Fruit fly (Drosophila melanogaster) whole organism, embryonic: Measurements from ENCODE around the gene CG3679.

Experiments used
- Ada2b ChIP-seq: fragments of 200-800 bp; sonication (Bioruptor generic); IDR thresholded peaks from 2 replicates; pipeline ENCODE4 v1.3.6; 2022; ENCODE audit warnings: missing biosample characterization, missing genetic modification characterization
- CG1024 ChIP-seq: fragments of 200-800 bp; sonication (Bioruptor generic); IDR thresholded peaks from 2 replicates; pipeline ENCODE4 v1.3.6; 2022; ENCODE audit warnings: missing biosample characterization, missing genetic modification characterization
- CG10267 ChIP-seq: fragments of 200-800 bp; sonication (Bioruptor generic); optimal IDR thresholded peaks from 2 replicates; lab custom pipeline; 2018; ENCODE audit warnings: missing biosample characterization, mild to moderate bottlenecking, missing genetic modification characterization, moderate library complexity
- CG10431 ChIP-seq: fragments of 200-800 bp; sonication (Bioruptor generic); optimal IDR thresholded peaks from 3 replicates; lab custom pipeline; 2018; ENCODE audit warnings: missing biosample characterization, mild to moderate bottlenecking, missing genetic modification characterization
- CG11247 ChIP-seq: fragments of 200-800 bp; sonication (Bioruptor generic); IDR thresholded peaks from 2 replicates; pipeline ENCODE4 v1.3.6; 2022; ENCODE audit warnings: missing biosample characterization, missing genetic modification characterization
- CG11695 ChIP-seq: fragments of 200-800 bp; sonication (Bioruptor generic); IDR thresholded peaks from 3 replicates; pipeline ENCODE4 v1.3.6; 2022; ENCODE audit warnings: missing biosample characterization, missing genetic modification characterization
- CG12299 ChIP-seq: fragments of 200-800 bp; sonication (Bioruptor generic); optimal IDR thresholded peaks from 2 replicates; lab custom pipeline; 2018; ENCODE audit warnings: missing biosample characterization, mild to moderate bottlenecking, missing genetic modification characterization
- CG14014 ChIP-seq: fragments of 200-800 bp; sonication (Bioruptor generic); IDR thresholded peaks from 2 replicates; pipeline ENCODE4 v1.3.6; 2022; ENCODE audit warnings: missing biosample characterization, missing genetic modification characterization
- CG15011 ChIP-seq: fragments of 200-800 bp; sonication (Bioruptor generic); optimal IDR thresholded peaks from 3 replicates; lab custom pipeline; 2018; ENCODE audit warnings: missing biosample characterization, mild to moderate bottlenecking, missing genetic modification characterization
- CG15601 ChIP-seq: fragments of 200-800 bp; sonication (Bioruptor generic); optimal IDR thresholded peaks from 3 replicates; lab custom pipeline; 2019; ENCODE audit warnings: missing biosample characterization, mild to moderate bottlenecking, missing genetic modification characterization, moderate library complexity
- CG1792 ChIP-seq: fragments of 200-800 bp; sonication (Bioruptor generic); optimal IDR thresholded peaks from 2 replicates; lab custom pipeline; 2016; ENCODE audit warnings: missing biosample characterization, missing genetic modification characterization
- CG30431 ChIP-seq: fragments of 200-800 bp; sonication (Bioruptor generic); optimal IDR thresholded peaks from 2 replicates; lab custom pipeline; 2017; ENCODE audit warnings: missing biosample characterization, missing genetic modification characterization
- CG34376 ChIP-seq: fragments of 200-800 bp; sonication (Bioruptor generic); optimal IDR thresholded peaks from 2 replicates; lab custom pipeline; 2018; ENCODE audit warnings: missing biosample characterization, mild to moderate bottlenecking, missing genetic modification characterization
- CG3726 ChIP-seq: fragments of 200-800 bp; sonication (Bioruptor generic); IDR thresholded peaks from 3 replicates; pipeline ENCODE4, ENCODE4 v1.3.6; 2022; ENCODE audit warnings: missing biosample characterization, missing genetic modification characterization
- CG42726 ChIP-seq: fragments of 200-800 bp; sonication (Bioruptor generic); IDR thresholded peaks from 2 replicates; pipeline ENCODE4 v1.3.6; 2022; ENCODE audit warnings: missing biosample characterization, missing genetic modification characterization; ENCODE audit not compliant: partially characterized antibody
- CG6272 ChIP-seq: fragments of 200-800 bp; sonication (Bioruptor generic); IDR thresholded peaks from 2 replicates; pipeline ENCODE4 v1.3.6; 2022; ENCODE audit warnings: missing biosample characterization, missing genetic modification characterization
- CG6654 ChIP-seq: fragments of 200-800 bp; sonication (Bioruptor generic); optimal IDR thresholded peaks from 2 replicates; lab custom pipeline; 2017; ENCODE audit warnings: missing biosample characterization, mild to moderate bottlenecking, missing genetic modification characterization
- CG7928 ChIP-seq: fragments of 200-800 bp; sonication (Bioruptor generic); optimal IDR thresholded peaks from 2 replicates; lab custom pipeline; 2017; ENCODE audit warnings: missing biosample characterization, mild to moderate bottlenecking, missing genetic modification characterization
- CHES-1-like ChIP-seq: fragments of 200-800 bp; sonication (Bioruptor generic); optimal IDR thresholded peaks from 2 replicates; lab custom pipeline; 2016; ENCODE audit warnings: missing biosample characterization, missing genetic modification characterization
- HLH3B ChIP-seq: fragments of 200-800 bp; sonication (Bioruptor generic); IDR thresholded peaks from 2 replicates; pipeline ENCODE4 v1.3.6; 2022; ENCODE audit warnings: missing biosample characterization, missing genetic modification characterization
- Hr3 ChIP-seq: fragments of 200-800 bp; sonication (Bioruptor generic); optimal IDR thresholded peaks from 3 replicates; lab custom pipeline; 2016; ENCODE audit warnings: missing biosample characterization, missing genetic modification characterization
- Mad ChIP-seq: fragments of 200-800 bp; sonication (Bioruptor generic); optimal IDR thresholded peaks from 2 replicates; lab custom pipeline; 2016; ENCODE audit warnings: missing biosample characterization, missing genetic modification characterization
- Mrtf ChIP-seq: fragments of 200-800 bp; sonication (Bioruptor generic); IDR thresholded peaks from 3 replicates; pipeline ENCODE4 v1.3.6; 2022; ENCODE audit warnings: missing biosample characterization, missing genetic modification characterization
- NC2α ChIP-seq: fragments of 200-800 bp; sonication (Bioruptor generic); optimal IDR thresholded peaks from 2 replicates; lab custom pipeline; 2016; ENCODE audit warnings: missing biosample characterization, missing genetic modification characterization
- Pdp1 ChIP-seq, 2 experiments: fragments of 200-800 bp; sonication (Bioruptor generic); optimal IDR thresholded peaks; 3 replicates each; lab custom pipeline; 2016; ENCODE audit warnings: missing biosample characterization in 2 of 2, missing genetic modification characterization in 2 of 2, mild to moderate bottlenecking in 1 of 2, moderate library complexity in 1 of 2
- Six4 ChIP-seq: fragments of 200-800 bp; sonication (Bioruptor generic); optimal IDR thresholded peaks from 2 replicates; lab custom pipeline; 2016; ENCODE audit warnings: missing biosample characterization, missing genetic modification characterization
- Sry-β ChIP-seq: fragments of 200-800 bp; sonication (Bioruptor generic); optimal IDR thresholded peaks from 2 replicates; lab custom pipeline; 2018; ENCODE audit warnings: missing biosample characterization, mild to moderate bottlenecking, missing genetic modification characterization, moderate library complexity
- Ssrp ChIP-seq: fragments of 200-800 bp; sonication (Bioruptor generic); optimal IDR thresholded peaks from 2 replicates; lab custom pipeline; 2018; ENCODE audit warnings: missing biosample characterization, mild to moderate bottlenecking, missing genetic modification characterization, moderate library complexity
- TFAM ChIP-seq: fragments of 200-800 bp; sonication (Bioruptor generic); optimal IDR thresholded peaks from 2 replicates; lab custom pipeline; 2017; ENCODE audit warnings: missing biosample characterization, missing genetic modification characterization, inconsistent platforms
- crc ChIP-seq: fragments of 200-800 bp; sonication (Bioruptor generic); optimal IDR thresholded peaks from 2 replicates; lab custom pipeline; 2016; ENCODE audit warnings: missing biosample characterization, missing genetic modification characterization
- croc ChIP-seq: fragments of 200-800 bp; sonication (Bioruptor generic); conservative IDR thresholded peaks from 3 replicates; pipeline ENCODE4 v1.3.6; 2022; ENCODE audit warnings: missing biosample characterization, missing genetic modification characterization
- crol ChIP-seq: fragments of 200-800 bp; sonication (Bioruptor generic); IDR thresholded peaks from 2 replicates; pipeline ENCODE4 v1.3.6; 2022; ENCODE audit warnings: missing biosample characterization, missing genetic modification characterization
- dmrt99B ChIP-seq: fragments of 200-800 bp; sonication (Bioruptor generic); optimal IDR thresholded peaks from 2 replicates; lab custom pipeline; 2018; ENCODE audit warnings: missing biosample characterization, mild to moderate bottlenecking, missing genetic modification characterization, moderate library complexity
- emc ChIP-seq: fragments of 200-800 bp; sonication (Bioruptor generic); optimal IDR thresholded peaks from 2 replicates; lab custom pipeline; 2016; ENCODE audit warnings: missing biosample characterization, missing genetic modification characterization
- fd3F ChIP-seq: fragments of 200-800 bp; sonication (Bioruptor generic); optimal IDR thresholded peaks from 2 replicates; lab custom pipeline; 2018; ENCODE audit warnings: missing biosample characterization, mild to moderate bottlenecking, missing genetic modification characterization, moderate library complexity
- lola ChIP-seq, 3 experiments: fragments of >200 bp in 2 of 3; fragments of 200-800 bp in 1 of 3; sonication (Bioruptor generic) in 1 of 3; optimal IDR thresholded peaks; 2 replicates each; lab custom pipeline; 2017 to 2019; ENCODE audit warnings: missing biosample characterization in 3 of 3, missing genetic modification characterization in 3 of 3, mild to moderate bottlenecking in 1 of 3, moderate library complexity in 1 of 3
- maf-S ChIP-seq: fragments of 200-800 bp; sonication (Bioruptor generic); optimal IDR thresholded peaks from 2 replicates; lab custom pipeline; 2016; ENCODE audit warnings: missing biosample characterization, missing genetic modification characterization
- pho ChIP-seq: fragments of 200-800 bp; sonication (Bioruptor generic); optimal IDR thresholded peaks from 2 replicates; lab custom pipeline; 2016; ENCODE audit warnings: missing biosample characterization, missing genetic modification characterization
- run ChIP-seq: fragments of 200-800 bp; sonication (Bioruptor generic); optimal IDR thresholded peaks from 3 replicates; lab custom pipeline; 2018; ENCODE audit warnings: missing biosample characterization, mild to moderate bottlenecking, missing genetic modification characterization
- salm ChIP-seq: fragments of 200-800 bp; sonication (Bioruptor generic); optimal IDR thresholded peaks from 2 replicates; lab custom pipeline; 2018; ENCODE audit warnings: missing biosample characterization, mild to moderate bottlenecking, missing genetic modification characterization
- scrt ChIP-seq: fragments of 200-800 bp; sonication (Bioruptor generic); optimal IDR thresholded peaks from 2 replicates; lab custom pipeline; 2018; ENCODE audit warnings: missing biosample characterization, mild to moderate bottlenecking, missing genetic modification characterization, moderate library complexity
- sens-2 ChIP-seq: fragments of 200-800 bp; sonication (Bioruptor generic); IDR thresholded peaks from 2 replicates; pipeline ENCODE4 v1.3.6; 2022; ENCODE audit warnings: missing biosample characterization, missing genetic modification characterization
- shn ChIP-seq: fragments of 200-800 bp; sonication (Bioruptor generic); optimal IDR thresholded peaks from 3 replicates; lab custom pipeline; 2016; ENCODE audit warnings: missing biosample characterization, missing genetic modification characterization
- sisA ChIP-seq: fragments of 200-800 bp; sonication (Bioruptor generic); IDR thresholded peaks from 2 replicates; pipeline ENCODE4 v1.3.6; 2022; ENCODE audit warnings: missing biosample characterization, missing genetic modification characterization
- ssp ChIP-seq: fragments of 200-800 bp; sonication (Bioruptor generic); IDR thresholded peaks from 2 replicates; pipeline ENCODE4 v1.3.6; 2022; ENCODE audit warnings: missing biosample characterization, missing genetic modification characterization
- tll ChIP-seq, 2 experiments: fragments of 200-800 bp in 1 of 2; fragments of >200 bp in 1 of 2; sonication (Bioruptor generic) in 1 of 2; optimal IDR thresholded peaks; 2 replicates each; lab custom pipeline; 2017 to 2019; ENCODE audit warnings: missing biosample characterization in 2 of 2, missing genetic modification characterization in 2 of 2, mild to moderate bottlenecking in 1 of 2, moderate library complexity in 1 of 2
- unpg ChIP-seq: fragments of 200-800 bp; sonication (Bioruptor generic); optimal IDR thresholded peaks from 3 replicates; lab custom pipeline; 2018; ENCODE audit warnings: missing biosample characterization, mild to moderate bottlenecking, missing genetic modification characterization, moderate library complexity
- vfl ChIP-seq: fragments of 200-800 bp; sonication (Bioruptor generic); optimal IDR thresholded peaks from 2 replicates; lab custom pipeline; 2016; ENCODE audit warnings: missing biosample characterization, missing genetic modification characterization
- yki ChIP-seq: fragments of >200 bp; optimal IDR thresholded peaks from 3 replicates; lab custom pipeline; 2018
- zf30C ChIP-seq: fragments of 200-800 bp; sonication (Bioruptor generic); optimal IDR thresholded peaks from 3 replicates; lab custom pipeline; 2018; ENCODE audit warnings: missing biosample characterization, mild to moderate bottlenecking, missing genetic modification characterization
- zfh1 ChIP-seq: fragments of 200-800 bp; sonication (Bioruptor generic); IDR thresholded peaks from 3 replicates; pipeline ENCODE4 v1.3.6; 2022; ENCODE audit warnings: missing biosample characterization, missing genetic modification characterization

CG3679 gene

DNA sequence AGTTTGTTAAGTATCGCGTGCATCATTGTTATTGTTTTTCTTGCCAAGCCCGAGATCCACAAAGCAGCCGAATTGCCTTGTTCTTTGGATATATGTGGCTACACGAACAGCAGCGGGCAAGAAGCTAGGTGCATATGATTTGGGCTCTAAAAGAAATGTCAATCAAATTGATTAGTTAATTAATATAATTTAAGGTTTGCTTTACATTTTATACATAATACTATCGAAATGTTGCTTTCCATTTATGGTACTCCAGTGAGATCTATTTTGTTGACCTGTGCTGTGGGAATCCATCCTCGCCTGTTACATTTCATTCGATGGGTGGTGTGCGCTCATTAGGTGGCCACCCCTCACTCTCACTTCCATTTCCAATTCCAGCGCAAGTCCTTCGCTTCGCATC lies 40.3 kb upstream of the CG3679 start (continued):
- no peak for TF ChIP-seq yki (lab: Kevin White, UChicago)
- peak; percentile 66 for TF ChIP-seq CG12299 (tag; lab: Kevin White, UChicago)
- TF ChIP-seq unpg: peak; percentile 87
- peak; percentile 81 for TF ChIP-seq CG14014 (GFP tag; lab: Robert Waterston, UW)
- TF ChIP-seq lola (GFP tag; optimal IDR thresholded peaks at IDR 0.05; lab: Kevin White, UChicago): peak in 1 of 3 experiments; percentile 79
- TF ChIP-seq Sry-β: no peak
- TF ChIP-seq CG6654: peak; percentile 32
- TF ChIP-seq zfh1 (GFP tag; lab: Robert Waterston, UW): peak; percentile 85
- TF ChIP-seq zf30C (GFP tag; lab: Kevin White, UChicago): no peak
- no peak for TF ChIP-seq tll (GFP tag; optimal IDR thresholded peaks at IDR 0.05; lab: Kevin White, UChicago)
- peak; percentile 40 for TF ChIP-seq CG15011 (GFP tag; lab: Kevin White, UChicago)
- no peak for TF ChIP-seq crol (GFP tag; lab: Robert Waterston, UW)
- TF ChIP-seq CG6272 (GFP tag; lab: Robert Waterston, UW): peak; percentile 53; the same call in 1 of the 2 replicates
- peak; percentile 56 for TF ChIP-seq CG34376 (GFP tag; lab: Kevin White, UChicago)
- no peak for TF ChIP-seq CHES-1-like
- TF ChIP-seq maf-S (GFP tag; lab: Kevin White, UChicago): peak; percentile 15
- peak; percentile 73 for TF ChIP-seq Six4 (GFP tag; lab: Kevin White, UChicago)
- peak; percentile 63; the same call in 1 of the 3 replicates for TF ChIP-seq Mrtf (GFP tag; lab: Robert Waterston, UW)
- TF ChIP-seq Ssrp (tag; lab: Kevin White, UChicago): peak; percentile 70
- peak; percentile 54 for TF ChIP-seq ssp (GFP tag; lab: Robert Waterston, UW)
- TF ChIP-seq sisA: peak; percentile 81
- TF ChIP-seq CG11247 (GFP tag; lab: Robert Waterston, UW): peak; percentile 42; the same call in 1 of the 2 replicates
- peak; percentile 68 for TF ChIP-seq sens-2 (GFP tag; lab: Robert Waterston, UW)
- peak; percentile 72 for TF ChIP-seq CG30431 (GFP tag; lab: Kevin White, UChicago)
- TF ChIP-seq CG3726 (GFP tag; lab: Robert Waterston, UW): peak; percentile 73; the same call in 2 of the 3 replicates
- TF ChIP-seq run: peak; percentile 66
- peak; percentile 24 for TF ChIP-seq vfl (GFP tag; lab: Kevin White, UChicago)
- no peak for TF ChIP-seq shn (GFP tag; lab: Kevin White, UChicago)
- TF ChIP-seq CG11695: peak; percentile 78
- TF ChIP-seq Mad (GFP tag; lab: Kevin White, UChicago): peak; percentile 37
- TF ChIP-seq fd3F: peak; percentile 71
- TF ChIP-seq Hr3 (GFP tag; lab: Kevin White, UChicago): peak; percentile 66
- TF ChIP-seq CG15601 (tag; lab: Kevin White, UChicago): peak; percentile 68
- TF ChIP-seq Pdp1 (GFP tag; optimal IDR thresholded peaks at IDR 0.05; lab: Kevin White, UChicago): peak; percentile 63 to 69
- TF ChIP-seq CG1792: peak; percentile 2
- no peak for TF ChIP-seq TFAM (GFP tag; lab: Kevin White, UChicago)
- TF ChIP-seq croc: peak; percentile 67
- peak; percentile 79 for TF ChIP-seq HLH3B (GFP tag; lab: Robert Waterston, UW)
- TF ChIP-seq CG10431 (GFP tag; lab: Kevin White, UChicago): no peak
- TF ChIP-seq dmrt99B (tag; lab: Kevin White, UChicago): peak; percentile 84
- no peak for TF ChIP-seq CG42726 (GFP tag; lab: Robert Waterston, UW)
- peak; percentile 85 for TF ChIP-seq Ada2b (GFP tag; lab: Robert Waterston, UW)
- TF ChIP-seq pho (GFP tag; lab: Kevin White, UChicago): peak; percentile 13
- no peak for TF ChIP-seq CG7928
- TF ChIP-seq emc (GFP tag; lab: Kevin White, UChicago): peak; percentile 18
- TF ChIP-seq salm (tag; lab: Kevin White, UChicago): peak; percentile 65
- TF ChIP-seq scrt (GFP tag; lab: Kevin White, UChicago): peak; percentile 74
- TF ChIP-seq CG10267 (tag; lab: Kevin White, UChicago): peak; percentile 78
- no peak for TF ChIP-seq NC2α (GFP tag; lab: Kevin White, UChicago)
- no peak for TF ChIP-seq crc (GFP tag; lab: Kevin White, UChicago)
- peak; percentile 58; the same call in 1 of the 2 replicates for TF ChIP-seq CG1024 (GFP tag; lab: Robert Waterston, UW)
